Fruit fly (Drosophila melanogaster) whole organism, embryonic: Measurements from ENCODE around the gene CG13843.

ENCODE experiments used
- Bgb ChIP-seq: fragments of 200-800 bp; sonication (Bioruptor generic); IDR thresholded peaks from 2 replicates; pipeline ENCODE4 v1.3.6; 2022; ENCODE audit warnings: missing biosample characterization, missing genetic modification characterization; ENCODE audit not compliant: partially characterized antibody
- CG10267 ChIP-seq: fragments of 200-800 bp; sonication (Bioruptor generic); optimal IDR thresholded peaks from 2 replicates; lab custom pipeline; 2018; ENCODE audit warnings: missing biosample characterization, mild to moderate bottlenecking, missing genetic modification characterization, moderate library complexity
- CG11093 ChIP-seq: fragments of 200-800 bp; sonication (Bioruptor generic); IDR thresholded peaks from 3 replicates; pipeline ENCODE4 v1.3.6; 2022; ENCODE audit warnings: missing biosample characterization, missing genetic modification characterization
- CG11504 ChIP-seq: fragments of 200-800 bp; sonication (Bioruptor generic); optimal IDR thresholded peaks from 3 replicates; lab custom pipeline; 2019; ENCODE audit warnings: missing biosample characterization, mild to moderate bottlenecking, missing genetic modification characterization, moderate library complexity
- CG11723 ChIP-seq: fragments of 200-800 bp; sonication (Bioruptor generic); optimal IDR thresholded peaks from 2 replicates; lab custom pipeline; 2017; ENCODE audit warnings: missing biosample characterization, mild to moderate bottlenecking, missing genetic modification characterization
- CG13123 ChIP-seq: fragments of 200-800 bp; sonication (Bioruptor generic); optimal IDR thresholded peaks from 2 replicates; lab custom pipeline; 2016; ENCODE audit warnings: missing biosample characterization, missing genetic modification characterization
- CG13424 ChIP-seq: fragments of 200-800 bp; sonication (Bioruptor generic); optimal IDR thresholded peaks from 2 replicates; lab custom pipeline; 2019; ENCODE audit warnings: missing biosample characterization, mild to moderate bottlenecking, missing genetic modification characterization, moderate library complexity
- CG14710 ChIP-seq: fragments of 200-800 bp; sonication (Bioruptor generic); optimal IDR thresholded peaks from 3 replicates; lab custom pipeline; 2019; ENCODE audit warnings: missing biosample characterization, mild to moderate bottlenecking, missing genetic modification characterization, moderate library complexity
- CG17359 ChIP-seq: fragments of 200-800 bp; sonication (Bioruptor generic); optimal IDR thresholded peaks from 3 replicates; lab custom pipeline; 2018; ENCODE audit warnings: missing biosample characterization, mild to moderate bottlenecking, missing genetic modification characterization, moderate library complexity
- CG17385 ChIP-seq: fragments of 200-800 bp; sonication (Bioruptor generic); optimal IDR thresholded peaks from 3 replicates; lab custom pipeline; 2018; ENCODE audit warnings: missing biosample characterization, mild to moderate bottlenecking, missing genetic modification characterization
- CG18764 ChIP-seq: fragments of 200-800 bp; sonication (Bioruptor generic); optimal IDR thresholded peaks from 3 replicates; lab custom pipeline; 2016; ENCODE audit warnings: missing biosample characterization, missing genetic modification characterization
- CG2116 ChIP-seq: fragments of 200-800 bp; sonication (Bioruptor generic); optimal IDR thresholded peaks from 3 replicates; lab custom pipeline; 2018; ENCODE audit warnings: missing biosample characterization, mild to moderate bottlenecking, missing genetic modification characterization
- CG2120 ChIP-seq: fragments of 200-800 bp; sonication (Bioruptor generic); optimal IDR thresholded peaks from 3 replicates; lab custom pipeline; 2016; ENCODE audit warnings: missing biosample characterization, missing genetic modification characterization
- CG3281 ChIP-seq: fragments of 200-800 bp; sonication (Bioruptor generic); optimal IDR thresholded peaks from 3 replicates; lab custom pipeline; 2017; ENCODE audit warnings: missing biosample characterization, mild to moderate bottlenecking, missing genetic modification characterization
- CG33557 ChIP-seq: fragments of 200-800 bp; sonication (Bioruptor generic); optimal IDR thresholded peaks from 2 replicates; lab custom pipeline; 2019; ENCODE audit warnings: missing biosample characterization, mild to moderate bottlenecking, missing genetic modification characterization, moderate library complexity
- CG3995 ChIP-seq: fragments of 200-800 bp; sonication (Bioruptor generic); optimal IDR thresholded peaks from 3 replicates; lab custom pipeline; 2016; ENCODE audit warnings: missing biosample characterization, missing genetic modification characterization
- CG4282 ChIP-seq: fragments of 200-800 bp; sonication (Bioruptor generic); optimal IDR thresholded peaks from 2 replicates; lab custom pipeline; 2016; ENCODE audit warnings: missing biosample characterization, missing genetic modification characterization
- CG4617 ChIP-seq: fragments of 200-800 bp; sonication (Bioruptor generic); optimal IDR thresholded peaks from 3 replicates; lab custom pipeline; 2016; ENCODE audit warnings: missing biosample characterization, missing genetic modification characterization, borderline replicate concordance
- CG4820 ChIP-seq: fragments of 200-800 bp; sonication (Bioruptor generic); optimal IDR thresholded peaks from 3 replicates; lab custom pipeline; 2016; ENCODE audit warnings: missing biosample characterization, missing genetic modification characterization
- CG5180 ChIP-seq: fragments of 200-800 bp; sonication (Bioruptor generic); optimal IDR thresholded peaks from 3 replicates; lab custom pipeline; 2017; ENCODE audit warnings: missing biosample characterization, missing genetic modification characterization, mild to moderate bottlenecking, moderate library complexity, missing genetic modification reagents
- CG7839 ChIP-seq: fragments of 200-800 bp; sonication (Bioruptor generic); optimal IDR thresholded peaks from 3 replicates; lab custom pipeline; 2018; ENCODE audit warnings: missing biosample characterization, mild to moderate bottlenecking, missing genetic modification characterization, moderate library complexity
- CG8924 ChIP-seq: fragments of 200-800 bp; optimal IDR thresholded peaks from 3 replicates; lab custom pipeline; 2019; ENCODE audit warnings: missing biosample characterization, mild to moderate bottlenecking, missing genetic modification characterization, moderate library complexity
- CkIIα-i1 ChIP-seq: fragments of 200-800 bp; sonication (Bioruptor generic); IDR thresholded peaks from 2 replicates; pipeline ENCODE4 v1.3.6; 2022; ENCODE audit warnings: missing biosample characterization, missing genetic modification characterization
- D19A ChIP-seq: fragments of 200-800 bp; optimal IDR thresholded peaks from 3 replicates; lab custom pipeline; 2019; ENCODE audit warnings: missing biosample characterization, mild to moderate bottlenecking, missing genetic modification characterization, moderate library complexity
- H15 ChIP-seq: fragments of 200-800 bp; sonication (Bioruptor generic); IDR thresholded peaks from 3 replicates; pipeline ENCODE4 v1.3.6; 2022; ENCODE audit warnings: missing biosample characterization, missing genetic modification characterization
- Hr3 ChIP-seq: fragments of 200-800 bp; sonication (Bioruptor generic); optimal IDR thresholded peaks from 3 replicates; lab custom pipeline; 2016; ENCODE audit warnings: missing biosample characterization, missing genetic modification characterization
- Hr78 ChIP-seq, 2 experiments: fragments of 200-800 bp in 1 of 2; fragments of >200 bp in 1 of 2; sonication (Bioruptor generic) in 1 of 2; optimal IDR thresholded peaks; 2 replicates each; lab custom pipeline; 2017 to 2019; ENCODE audit warnings: missing biosample characterization in 2 of 2, missing genetic modification characterization in 2 of 2, mild to moderate bottlenecking in 1 of 2, moderate library complexity in 1 of 2
- Hsf ChIP-seq: fragments of 200-800 bp; sonication (Bioruptor generic); optimal IDR thresholded peaks from 3 replicates; lab custom pipeline; 2016; ENCODE audit warnings: missing biosample characterization, missing genetic modification characterization
- Max ChIP-seq: fragments of 200-800 bp; sonication (Bioruptor generic); optimal IDR thresholded peaks from 2 replicates; lab custom pipeline; 2016; ENCODE audit warnings: missing biosample characterization, mild to moderate bottlenecking, missing genetic modification characterization
- Med ChIP-seq: fragments of 200-800 bp; sonication (Bioruptor generic); peaks from one replicate; lab custom pipeline; 2016; ENCODE audit warnings: missing biosample characterization, missing genetic modification characterization, mild to moderate bottlenecking, inconsistent platforms, moderate library complexity
- Sox100B ChIP-seq: fragments of 200-800 bp; sonication (Bioruptor generic); optimal IDR thresholded peaks from 3 replicates; lab custom pipeline; 2018; ENCODE audit warnings: missing biosample characterization, mild to moderate bottlenecking, missing genetic modification characterization
- Usf ChIP-seq: fragments of 200-800 bp; sonication (Bioruptor generic); optimal IDR thresholded peaks from 2 replicates; lab custom pipeline; 2017; ENCODE audit warnings: missing genotype, missing biosample characterization, missing genetic modification characterization
- az2 ChIP-seq: fragments of 200-800 bp; sonication (Bioruptor generic); optimal IDR thresholded peaks from 3 replicates; lab custom pipeline; 2016; ENCODE audit warnings: missing biosample characterization, missing genetic modification characterization
- cato ChIP-seq: fragments of 200-800 bp; sonication (Bioruptor generic); optimal IDR thresholded peaks from 2 replicates; lab custom pipeline; 2016; ENCODE audit warnings: missing biosample characterization, missing genetic modification characterization, borderline replicate concordance
- corto ChIP-seq: fragments of 200-800 bp; sonication (Bioruptor generic); optimal IDR thresholded peaks from 2 replicates; lab custom pipeline; 2016; ENCODE audit warnings: missing biosample characterization, mild to moderate bottlenecking, missing genetic modification characterization, moderate library complexity
- crp ChIP-seq, 2 experiments: fragments of 200-800 bp; sonication (Bioruptor generic); optimal IDR thresholded peaks; 2 replicates in 1 of 2; 3 replicates in 1 of 2; lab custom pipeline; 2017; ENCODE audit warnings: missing biosample characterization in 2 of 2, missing genetic modification characterization in 2 of 2, mild to moderate bottlenecking in 1 of 2, moderate library complexity in 1 of 2
- ewg ChIP-seq: fragments of 200-800 bp; sonication (Bioruptor generic); optimal IDR thresholded peaks from 3 replicates; lab custom pipeline; 2017; ENCODE audit warnings: mild to moderate bottlenecking, missing biosample characterization, missing genetic modification reagents, missing genetic modification characterization
- gem ChIP-seq: fragments of 200-800 bp; sonication (Bioruptor generic); optimal IDR thresholded peaks from 2 replicates; lab custom pipeline; 2019; ENCODE audit warnings: missing biosample characterization, mild to moderate bottlenecking, missing genetic modification characterization, moderate library complexity
- grau ChIP-seq: fragments of 200-800 bp; optimal IDR thresholded peaks from 3 replicates; lab custom pipeline; 2019; ENCODE audit warnings: missing biosample characterization, mild to moderate bottlenecking, missing genetic modification characterization, moderate library complexity
- gsb-n ChIP-seq: fragments of 200-800 bp; sonication (Bioruptor generic); optimal IDR thresholded peaks from 3 replicates; lab custom pipeline; 2018; ENCODE audit warnings: missing biosample characterization, mild to moderate bottlenecking, missing genetic modification characterization
- h ChIP-seq: fragments of >200 bp; optimal IDR thresholded peaks from 2 replicates; lab custom pipeline; 2017
- her ChIP-seq: fragments of 200-800 bp; sonication (Bioruptor generic); optimal IDR thresholded peaks from 2 replicates; lab custom pipeline; 2016; ENCODE audit warnings: missing biosample characterization, missing genetic modification characterization
- odd ChIP-seq: fragments of 200-800 bp; sonication (Bioruptor generic); optimal IDR thresholded peaks from 2 replicates; lab custom pipeline; 2017; ENCODE audit warnings: missing biosample characterization, mild to moderate bottlenecking, missing genetic modification characterization
- ro ChIP-seq: fragments of 200-800 bp; sonication (Bioruptor generic); IDR thresholded peaks from 2 replicates; pipeline ENCODE4 v1.3.6; 2022; ENCODE audit warnings: missing biosample characterization, missing genetic modification characterization
- run ChIP-seq: fragments of 200-800 bp; sonication (Bioruptor generic); optimal IDR thresholded peaks from 3 replicates; lab custom pipeline; 2018; ENCODE audit warnings: missing biosample characterization, mild to moderate bottlenecking, missing genetic modification characterization
- tin ChIP-seq: fragments of 200-800 bp; sonication (Bioruptor generic); optimal IDR thresholded peaks from 3 replicates; lab custom pipeline; 2016; ENCODE audit warnings: missing biosample characterization, missing genetic modification characterization
- tio ChIP-seq: fragments of 200-800 bp; sonication (Bioruptor generic); optimal IDR thresholded peaks from 2 replicates; lab custom pipeline; 2017; ENCODE audit warnings: missing biosample characterization, missing genetic modification characterization, inconsistent platforms
- twi ChIP-seq: fragments of 200-800 bp; optimal IDR thresholded peaks from 2 replicates; lab custom pipeline; 2019; ENCODE audit warnings: missing biosample characterization, mild to moderate bottlenecking, missing genetic modification characterization, moderate library complexity

The CG13843 gene

dm6 chr3R:22625514-22626333 is 16.4 kb downstream of the CG13843 start (continued):
- TF ChIP-seq tio (GFP tag; lab: Kevin White, UChicago) (peak; percentile 56), Hsf (peak; percentile 15), odd (GFP tag; lab: Kevin White, UChicago) (peak; percentile 9), H15 (GFP tag; lab: Robert Waterston, UW) (no peak), gem (tag; lab: Kevin White, UChicago) (peak; percentile 77), Sox100B (peak; percentile 73), CG17359 (peak; percentile 23), crp (GFP tag; optimal IDR thresholded peaks at IDR 0.05; lab: Kevin White, UChicago) (no peak), ewg (GFP tag; lab: Kevin White, UChicago) (peak; percentile 8), CG13123 (GFP tag; lab: Kevin White, UChicago) (no peak), CG11504 (tag; lab: Kevin White, UChicago) (peak; percentile 76), CG13424 (tag; lab: Kevin White, UChicago) (peak; percentile 46), ro (no peak), CG10267 (peak; percentile 57), corto (GFP tag; lab: Kevin White, UChicago) (peak; percentile 30), CG3281 (GFP tag; lab: Kevin White, UChicago) (peak; percentile 25), CG4820 (GFP tag; lab: Kevin White, UChicago) (peak; percentile 11), CG2120 (GFP tag; lab: Kevin White, UChicago) (peak; percentile 37), run (tag; lab: Kevin White, UChicago) (no peak), CG3995 (GFP tag; lab: Kevin White, UChicago) (no peak), CG5180 (no peak), her (GFP tag; lab: Kevin White, UChicago) (no peak), CG17385 (GFP tag; lab: Kevin White, UChicago) (peak; percentile 22), Med (GFP tag; lab: Kevin White, UChicago) (peak; percentile 62), twi (tag; lab: Kevin White, UChicago) (peak; percentile 4), CG4282 (GFP tag; lab: Kevin White, UChicago) (no peak), CG4617 (GFP tag; lab: Kevin White, UChicago) (no peak), CG14710 (peak; percentile 63), Hr78 (GFP tag; optimal IDR thresholded peaks at IDR 0.05; lab: Kevin White, UChicago) (peak in 1 of 2 experiments; percentile 11), Bgb (GFP tag; lab: Robert Waterston, UW) (0 out of 2 replicates have a peak, but pooled peaks have one; percentile 4), CG8924 (tag; lab: Kevin White, UChicago) (peak; percentile 65), gsb-n (peak; percentile 5), D19A (peak; percentile 60), Hr3 (GFP tag; lab: Kevin White, UChicago) (peak; percentile 28), CG11723 (GFP tag; lab: Kevin White, UChicago) (peak; percentile 8), h (no peak), Usf (peak; percentile 14), CG18764 (GFP tag; lab: Kevin White, UChicago) (peak; percentile 6), az2 (GFP tag; lab: Kevin White, UChicago) (peak; percentile 58), tin (GFP tag; lab: Kevin White, UChicago) (peak; percentile 40), cato (GFP tag; lab: Kevin White, UChicago) (peak; percentile 30), CG7839 (tag; lab: Kevin White, UChicago) (peak; percentile 65), CG33557 (GFP tag; lab: Kevin White, UChicago) (peak; percentile 8), CG11093 (GFP tag; lab: Robert Waterston, UW) (0 out of 3 replicates have a peak, but pooled peaks have one; percentile 12), Max (GFP tag; lab: Kevin White, UChicago) (peak; percentile 13), CkIIα-i1 (GFP tag; lab: Robert Waterston, UW) (no peak), CG2116 (GFP tag; lab: Kevin White, UChicago) (no peak), grau (peak; percentile 52)
